Worm (Caenorhabditis elegans): ENCODE data around the gene rrsr-1.

rrsr-1 gene

DNA sequence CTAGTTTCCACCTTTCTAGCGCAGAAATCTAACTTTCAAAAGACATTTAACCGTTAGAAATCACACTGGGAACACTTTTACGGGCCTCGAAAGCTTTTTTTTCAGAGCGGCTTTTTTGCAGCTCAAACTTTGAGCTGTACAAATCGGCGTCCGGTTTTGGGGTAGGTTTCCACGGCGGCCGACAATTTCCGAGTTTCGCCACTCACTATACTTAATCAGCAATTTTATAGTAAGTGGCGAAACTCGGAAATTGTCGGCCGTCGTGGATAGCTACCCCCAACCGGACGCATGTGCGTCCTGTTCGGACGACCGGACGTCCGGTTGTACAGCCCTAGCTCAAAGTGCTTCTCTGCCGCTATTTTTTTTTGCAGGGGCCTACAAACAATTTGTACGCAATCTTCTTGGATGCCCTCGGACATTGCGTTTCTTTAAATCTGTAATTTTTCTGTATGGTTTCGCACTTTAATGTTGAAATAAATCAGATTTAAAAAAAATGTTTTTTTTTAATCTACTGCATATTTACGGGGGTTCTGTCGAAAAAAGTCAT is 28.6 kb downstream of the rrsr-1 start:
- TF ChIP-seq tbx-2 (tag; optimal IDR thresholded peaks at IDR 0.05) (no peak), elt-2 (tag; optimal IDR thresholded peaks at IDR 0.05) (no peak), aly-2 (tag; optimal IDR thresholded peaks at IDR 0.05) (no peak), nhr-25 (tag; optimal IDR thresholded peaks at IDR 0.05) (no peak), ceh-82 (tag; optimal IDR thresholded peaks at IDR 0.05) (no peak), nhr-76 (tag; optimal IDR thresholded peaks at IDR 0.05) (no peak), nhr-11 (tag; optimal IDR thresholded peaks at IDR 0.05) (no peak), ceh-28 (tag; optimal IDR thresholded peaks at IDR 0.05) (no peak), ama-1 (optimal IDR thresholded peaks at IDR 0.05) (no peak), nfya-1 (tag; optimal IDR thresholded peaks at IDR 0.05; ENCODE audit: insufficient read depth) (no peak), sea-2 (GFP tag; optimal IDR thresholded peaks at IDR 0.05) (no peak), eor-1 (tag; optimal IDR thresholded peaks at IDR 0.05) (no peak), fkh-2 (tag; optimal IDR thresholded peaks at IDR 0.05) (no peak), elt-1 (tag; optimal IDR thresholded peaks at IDR 0.05) (no peak), zag-1 (tag; optimal IDR thresholded peaks at IDR 0.05) (no peak), ztf-4 (tag; optimal IDR thresholded peaks at IDR 0.05) (no peak), fkh-10 (GFP tag; optimal IDR thresholded peaks at IDR 0.05) (no peak), ztf-11 (tag; optimal IDR thresholded peaks at IDR 0.05) (no peak), R02D3.7 (tag; optimal IDR thresholded peaks at IDR 0.05) (no peak)

DNA sequence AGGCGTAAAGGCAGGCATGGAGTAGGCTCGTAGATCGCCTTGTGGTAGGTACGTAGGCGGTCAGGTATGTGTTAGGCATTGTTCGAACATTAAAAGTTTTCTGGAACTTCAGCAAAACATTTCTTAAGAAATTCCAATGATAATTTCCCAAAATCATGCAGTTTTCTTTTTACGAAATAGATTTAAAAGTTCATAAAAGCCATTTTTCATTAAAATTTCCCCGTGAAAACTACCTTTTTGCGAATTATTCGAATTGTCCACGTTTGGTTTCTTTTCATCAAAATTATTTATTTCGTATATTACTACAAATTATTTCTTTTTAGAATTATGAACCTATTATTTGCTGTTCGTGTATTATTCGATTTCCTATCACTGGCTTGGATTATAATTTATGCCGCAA is 30.1 kb downstream of the rrsr-1 start, which contains the start of gene C15H11.13:
TSS of gene C15H11.13 (plus strand) at position 301 of the 400 bp plus-strand sequence.
- no peak for TF ChIP-seq ceh-9 (tag; optimal IDR thresholded peaks at IDR 0.05)
- no peak for TF ChIP-seq lsy-12 (tag; optimal IDR thresholded peaks at IDR 0.05)
- no peak for TF ChIP-seq snpc-4 (tag; optimal IDR thresholded peaks at IDR 0.05)
- TF ChIP-seq elt-1 (tag; optimal IDR thresholded peaks at IDR 0.05), result no peak
- TF ChIP-seq pqm-1 (tag; optimal IDR thresholded peaks at IDR 0.05), result no peak
- TF ChIP-seq ama-1 (optimal IDR thresholded peaks at IDR 0.05), result no peak
- TF ChIP-seq mdl-1 (tag; optimal IDR thresholded peaks at IDR 0.05), result no peak
- TF ChIP-seq nhr-23 (tag; optimal IDR thresholded peaks at IDR 0.05), result no peak
- TF ChIP-seq fkh-2 (tag; optimal IDR thresholded peaks at IDR 0.05), result no peak

DNA sequence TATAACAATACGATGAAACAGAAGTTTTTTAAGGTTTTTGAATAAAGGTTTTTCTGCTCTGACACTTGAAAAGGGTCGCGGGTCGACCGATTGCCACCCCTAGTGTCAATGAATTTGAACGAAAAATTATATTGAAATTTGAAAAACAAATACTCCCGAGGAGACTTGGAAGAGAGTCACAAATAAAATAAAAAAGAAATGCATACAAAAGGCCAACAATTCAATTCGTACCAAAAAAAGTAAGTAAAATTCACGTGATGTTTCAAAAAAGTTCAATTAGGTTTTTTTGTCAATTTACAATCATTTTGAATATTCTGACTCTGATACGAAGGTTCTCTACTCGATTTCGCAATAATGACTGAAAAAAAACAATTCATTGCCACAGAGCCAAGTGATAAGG is 31.3 kb downstream of the rrsr-1 start, which contains the start of gene C15H11.1:
TSS of gene C15H11.1 (plus strand) at position 301 of the 400 bp plus-strand sequence.
- no peak for TF ChIP-seq fkh-2 (tag; optimal IDR thresholded peaks at IDR 0.05)
- no peak for TF ChIP-seq elt-2 (tag; optimal IDR thresholded peaks at IDR 0.05)
- TF ChIP-seq lsy-12 (tag; optimal IDR thresholded peaks at IDR 0.05), result no peak
- TF ChIP-seq elt-3 (tag; optimal IDR thresholded peaks at IDR 0.05), result no peak
- no peak for TF ChIP-seq ceh-82 (tag; optimal IDR thresholded peaks at IDR 0.05)

DNA sequence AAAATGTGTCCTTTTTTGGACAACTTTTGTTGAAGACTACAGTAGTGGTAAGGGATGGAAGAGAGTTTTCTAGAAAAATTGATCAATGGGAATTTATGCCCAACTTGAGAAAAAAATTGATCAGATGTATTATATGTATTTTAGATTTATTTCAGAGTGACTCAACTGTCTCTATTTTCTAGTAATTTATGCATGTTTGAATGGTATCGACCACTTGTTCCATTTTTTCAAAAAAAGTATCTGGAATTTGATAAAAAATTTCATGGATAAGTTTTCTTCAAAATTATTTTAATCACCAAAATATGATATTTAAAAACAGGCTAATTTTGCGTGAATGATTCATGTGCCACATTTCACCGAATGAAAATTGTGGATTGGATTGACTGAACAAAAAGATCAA is 33.0 kb downstream of the rrsr-1 start, which contains the start of gene C15H11.10:
TSS of gene C15H11.10 (plus strand) at position 301 of the 400 bp plus-strand sequence.
- TF ChIP-seq mml-1 (tag; optimal IDR thresholded peaks at IDR 0.05), result no peak
- TF ChIP-seq ZK546.5 (tag; optimal IDR thresholded peaks at IDR 0.05), result no peak
- no peak for TF ChIP-seq pha-4 (tag; optimal IDR thresholded peaks at IDR 0.05)
- no peak for TF ChIP-seq unc-62 (GFP tag; optimal IDR thresholded peaks at IDR 0.05)
- TF ChIP-seq jun-1 (tag; optimal IDR thresholded peaks at IDR 0.05), result no peak

DNA sequence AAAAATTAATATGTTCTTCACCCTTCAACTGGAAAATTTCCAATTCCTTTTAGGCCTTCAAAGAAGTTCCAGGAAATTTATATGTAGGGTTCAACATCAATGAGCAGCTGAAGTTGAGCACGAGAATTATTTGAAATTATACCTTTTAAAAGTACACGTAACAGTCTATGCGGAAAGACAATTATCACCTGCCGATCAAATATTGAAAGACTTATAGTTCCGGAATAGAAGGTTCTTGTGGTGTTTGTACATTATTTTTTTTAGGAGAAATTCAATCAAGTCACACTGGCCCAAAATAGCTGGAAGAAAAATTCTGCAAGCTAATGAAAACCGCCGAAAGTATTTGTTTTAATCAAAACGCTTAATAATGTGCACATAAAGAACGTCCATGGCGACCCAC is 44.6 kb downstream of the rrsr-1 start:
- no peak for TF ChIP-seq lin-15B (tag; optimal IDR thresholded peaks at IDR 0.05)
- TF ChIP-seq nhr-43 (tag; optimal IDR thresholded peaks at IDR 0.05; ENCODE audit: poor library complexity, severe bottlenecking), result no peak
- no peak for TF ChIP-seq eor-1 (tag; optimal IDR thresholded peaks at IDR 0.05)
- no peak for TF ChIP-seq nhr-12 (tag; optimal IDR thresholded peaks at IDR 0.05)
- no peak for TF ChIP-seq R02D3.7 (tag; optimal IDR thresholded peaks at IDR 0.05)

DNA sequence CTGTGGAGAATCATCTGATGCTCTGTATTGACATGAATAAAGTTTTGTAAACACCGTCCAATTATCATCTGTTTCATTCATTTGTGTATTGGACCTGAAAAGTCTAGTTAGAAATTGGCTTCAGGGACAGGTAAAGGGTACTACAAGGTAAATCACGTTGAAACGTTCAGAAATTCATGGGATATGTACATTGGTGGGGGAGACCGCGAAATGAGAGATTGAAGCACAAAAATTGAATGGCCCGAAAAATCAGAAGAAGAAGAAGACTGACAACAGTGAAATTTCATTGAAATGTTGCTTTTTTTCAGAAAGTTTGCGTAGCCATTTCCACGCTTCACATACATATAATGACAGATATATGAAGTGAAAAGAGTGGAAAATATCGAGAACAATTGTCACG is 45.8 kb downstream of the rrsr-1 start, which contains the start of gene npr-43:
TSS of gene npr-43 (minus strand) at position 101 of the 400 bp plus-strand sequence.
- TF ChIP-seq egl-5 (tag; optimal IDR thresholded peaks at IDR 0.05) (no peak), ceh-9 (tag; optimal IDR thresholded peaks at IDR 0.05) (no peak), nhr-28 (tag; optimal IDR thresholded peaks at IDR 0.05) (no peak), elt-3 (tag; optimal IDR thresholded peaks at IDR 0.05) (no peak), nhr-77 (tag; optimal IDR thresholded peaks at IDR 0.05) (no peak), nhr-76 (tag; optimal IDR thresholded peaks at IDR 0.05) (no peak)

Data from whole organism, L3 larva.